Fruit fly (Drosophila melanogaster): Measurements from ENCODE around the gene yellow-g2.

The yellow-g2 gene

dm6 chr3L:2276250-2276649 lies at the start of gene yellow-g2:
yellow-g2 (plus strand) TSS chr3L:2276550.
- no peak for TF ChIP-seq CG17801 (GFP tag; optimal IDR thresholded peaks at IDR 0.05; ENCODE audit: partially characterized antibody)

dm6 chr3L:2228367-2229171 lies 47.8 kb upstream of the yellow-g2 start:
- TF ChIP-seq CG17801 (GFP tag; optimal IDR thresholded peaks at IDR 0.05; ENCODE audit: partially characterized antibody), result no peak

dm6 chr3L:2229172-2229696 lies 47.1 kb upstream of the yellow-g2 start, which contains the start of gene Oseg2:
Oseg2 (plus strand) TSS chr3L:2229646.
- no peak for TF ChIP-seq CG17801 (GFP tag; optimal IDR thresholded peaks at IDR 0.05; ENCODE audit: partially characterized antibody)

dm6 chr3L:2237034-2237433 lies 39.3 kb upstream of the yellow-g2 start, which contains the start of gene CG9018:
CG9018 (minus strand) TSS chr3L:2237076.
- no peak for TF ChIP-seq CG17801 (GFP tag; optimal IDR thresholded peaks at IDR 0.05; ENCODE audit: partially characterized antibody)

dm6 chr3L:2237543-2238233 lies 38.7 kb upstream of the yellow-g2 start, which contains the start of gene ACXD:
ACXD (plus strand) TSS chr3L:2237608.
- no peak for TF ChIP-seq CG17801 (GFP tag; optimal IDR thresholded peaks at IDR 0.05; ENCODE audit: partially characterized antibody)

dm6 chr3L:2243846-2244528 lies 32.4 kb upstream of the yellow-g2 start, which contains the start of gene CG32301:
CG32301 (plus strand) TSS chr3L:2244478.
- no peak for TF ChIP-seq CG17801 (GFP tag; optimal IDR thresholded peaks at IDR 0.05; ENCODE audit: partially characterized antibody)

- TF ChIP-seq CG17801 (GFP tag; optimal IDR thresholded peaks at IDR 0.05; ENCODE audit: partially characterized antibody), result no peak
Measured at dm6 chr3L:2248335-2248734, 28.0 kb upstream of the yellow-g2 start, which contains the start of gene CG32305. CG32305 (plus strand) TSS chr3L:2248635.

- no peak for TF ChIP-seq CG17801 (GFP tag; optimal IDR thresholded peaks at IDR 0.05; ENCODE audit: partially characterized antibody)
Measured at dm6 chr3L:2253962-2254662, 22.2 kb upstream of the yellow-g2 start.

dm6 chr3L:2255775-2256174 lies 20.6 kb upstream of the yellow-g2 start:
- no peak for TF ChIP-seq CG17801 (GFP tag; optimal IDR thresholded peaks at IDR 0.05; ENCODE audit: partially characterized antibody)

dm6 chr3L:2256422-2257172 lies 19.8 kb upstream of the yellow-g2 start:
- no peak for TF ChIP-seq CG17801 (GFP tag; optimal IDR thresholded peaks at IDR 0.05; ENCODE audit: partially characterized antibody)

dm6 chr3L:2257412-2257862 lies 18.9 kb upstream of the yellow-g2 start, which contains the start of the genes CG1275 and Elp5:
CG1275 (minus strand) TSS chr3L:2257423.
Elp5 (plus strand) TSS chr3L:2257456.
- peak; percentile 99 for TF ChIP-seq CG17801 (GFP tag; optimal IDR thresholded peaks at IDR 0.05; ENCODE audit: partially characterized antibody)

- no peak for TF ChIP-seq CG17801 (GFP tag; optimal IDR thresholded peaks at IDR 0.05; ENCODE audit: partially characterized antibody)
Measured at dm6 chr3L:2261282-2261681, 15.1 kb upstream of the yellow-g2 start.

dm6 chr3L:2262515-2262944 lies 13.8 kb upstream of the yellow-g2 start, which contains the start of the genes oxt and CG13807:
oxt (minus strand) TSS chr3L:2262664.
CG13807 (plus strand) TSS chr3L:2262919.
- peak; percentile 93 for TF ChIP-seq CG17801 (GFP tag; optimal IDR thresholded peaks at IDR 0.05; ENCODE audit: partially characterized antibody)

Data from ovary, adult (tissue).